Fruit fly (Drosophila melanogaster) whole organism, wandering third instar larva: ENCODE results near the gene Ire1.

ENCODE experiments used
- Abd-B ChIP-seq: fragments of >200 bp; optimal IDR thresholded peaks from 2 replicates; lab custom pipeline; 2017; ENCODE audit warnings: missing biosample characterization, missing genetic modification characterization
- CG9705 ChIP-seq: fragments of 200-800 bp; sonication (Bioruptor generic); optimal IDR thresholded peaks from 2 replicates; lab custom pipeline; 2018; ENCODE audit warnings: missing biosample characterization, mild to moderate bottlenecking, missing genetic modification characterization
- Dfd ChIP-seq: fragments of >200 bp; optimal IDR thresholded peaks from 2 replicates; lab custom pipeline; 2017; ENCODE audit warnings: missing biosample characterization, missing genetic modification characterization
- Dif ChIP-seq: fragments of 200-275, 200-300 bp; sonication (Bioruptor generic); optimal IDR thresholded peaks from 2 replicates; lab custom pipeline; 2018; ENCODE audit warnings: missing biosample characterization, missing genetic modification characterization; ENCODE audit not compliant: partially characterized antibody
- Sp1 ChIP-seq: fragments of 200-800 bp; sonication (Bioruptor generic); optimal IDR thresholded peaks from 3 replicates; lab custom pipeline; 2019; ENCODE audit warnings: missing biosample characterization, mild to moderate bottlenecking, missing genetic modification characterization, moderate library complexity
- br ChIP-seq: fragments of 200-800 bp; sonication (Bioruptor generic); optimal IDR thresholded peaks from 2 replicates; lab custom pipeline; 2016; ENCODE audit warnings: missing biosample characterization, missing genetic modification characterization
- foxo ChIP-seq, 2 experiments: fragments of 200-800 bp; sonication (Bioruptor generic); optimal IDR thresholded peaks; 2 replicates in 1 of 2; 3 replicates in 1 of 2; lab custom pipeline; 2016 to 2017; ENCODE audit warnings: missing biosample characterization in 2 of 2, missing genetic modification characterization in 2 of 2
- h ChIP-seq: fragments of 200-800 bp; sonication (Bioruptor generic); optimal IDR thresholded peaks from 3 replicates; lab custom pipeline; 2016; ENCODE audit warnings: missing biosample characterization, mild to moderate bottlenecking, missing genetic modification characterization
- lola ChIP-seq: fragments of >200 bp; optimal IDR thresholded peaks from 2 replicates; lab custom pipeline; 2017; ENCODE audit warnings: missing biosample characterization, missing genetic modification characterization
- psq ChIP-seq: fragments of 200-800 bp; sonication (Bioruptor generic); optimal IDR thresholded peaks from 3 replicates; lab custom pipeline; 2017; ENCODE audit warnings: missing biosample characterization, mild to moderate bottlenecking, missing genetic modification characterization, moderate library complexity
- rgr ChIP-seq: fragments of 200-800 bp; sonication (Bioruptor generic); optimal IDR thresholded peaks from 3 replicates; lab custom pipeline; 2016; ENCODE audit warnings: missing biosample characterization, mild to moderate bottlenecking, missing genetic modification characterization
- usp ChIP-seq: fragments of >200 bp; optimal IDR thresholded peaks from 2 replicates; lab custom pipeline; 2017; ENCODE audit warnings: missing biosample characterization, missing genetic modification characterization

DNA sequence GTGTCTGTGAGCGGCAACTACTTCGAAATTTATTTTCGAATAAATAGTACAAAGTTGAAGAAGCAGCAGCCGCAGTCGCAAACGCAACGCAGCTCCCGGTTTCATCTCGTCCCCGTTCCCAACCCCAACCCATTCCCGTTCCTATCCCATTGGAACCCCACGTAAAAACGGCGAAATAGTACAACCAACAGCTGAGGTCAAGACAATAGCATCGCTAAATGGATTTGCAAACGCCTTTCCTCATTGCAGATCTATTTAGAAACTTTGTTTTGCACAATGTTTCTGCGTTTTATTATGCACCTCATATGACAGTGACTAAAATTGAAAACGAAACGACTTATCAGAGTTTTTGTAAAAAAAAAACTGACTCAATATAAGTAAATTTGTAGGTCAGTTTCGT lies 30.3 kb upstream of the Ire1 start:
- TF ChIP-seq psq (GFP tag; lab: Kevin White, UChicago) (no peak), lola (no peak), Dfd (GFP tag; lab: Kevin White, UChicago) (no peak), foxo (GFP tag; optimal IDR thresholded peaks at IDR 0.05; lab: Kevin White, UChicago) (no peak), Dif (GFP tag; lab: Kevin White, UChicago) (no peak), Abd-B (GFP tag; lab: Kevin White, UChicago) (no peak), usp (GFP tag; lab: Kevin White, UChicago) (no peak), br (GFP tag; lab: Kevin White, UChicago) (no peak), rgr (GFP tag; lab: Kevin White, UChicago) (no peak), Sp1 (GFP tag; lab: Kevin White, UChicago) (no peak), h (no peak), CG9705 (no peak)
